Worm (Caenorhabditis elegans): ENCODE data around the gene F42A10.6.

- TF ChIP-seq him-1 (tag; optimal IDR thresholded peaks at IDR 0.05) (no peak), dao-5 (tag; optimal IDR thresholded peaks at IDR 0.05) (no peak)
Observed at ce11 chrIII:6136178-6136577, 40.5 kb downstream of the F42A10.6 start, which contains the start of gene mvk-1.

Data from whole organism, L4/young adult.